Worm (Caenorhabditis elegans) whole organism, early embryonic: ENCODE measurements around the gene mig-15.

ENCODE experiments used
- B0310.2 ChIP-seq: sonication (generic microtip); optimal IDR thresholded peaks from 2 replicates; lab custom pipeline; 2016; ENCODE audit warnings: mild to moderate bottlenecking, missing genetic modification characterization, missing compliant biosample characterization
- F13C5.2 ChIP-seq: sonication (generic microtip); optimal IDR thresholded peaks from 2 replicates; lab custom pipeline; 2017; ENCODE audit warnings: mild to moderate bottlenecking, missing genetic modification characterization, inconsistent platforms, missing compliant biosample characterization
- aly-1 ChIP-seq: sonication (generic microtip); optimal IDR thresholded peaks from 2 replicates; lab custom pipeline; 2016; ENCODE audit warnings: missing genetic modification characterization, missing compliant biosample characterization
- ama-1 ChIP-seq: fragments of 150-350 bp; optimal IDR thresholded peaks from 2 replicates; lab custom pipeline; 2014
- ceh-13 ChIP-seq: fragments of 200-800 bp; sonication (Bioruptor generic); optimal IDR thresholded peaks from 2 replicates; lab custom pipeline; 2018; ENCODE audit warnings: mild to moderate bottlenecking, missing genetic modification characterization, missing compliant biosample characterization
- ceh-36 ChIP-seq: sonication (generic microtip); optimal IDR thresholded peaks from 2 replicates; lab custom pipeline; 2016; ENCODE audit warnings: missing genetic modification characterization, inconsistent platforms, missing compliant biosample characterization
- ets-7 ChIP-seq: sonication (generic microtip); optimal IDR thresholded peaks from 2 replicates; lab custom pipeline; 2016; ENCODE audit warnings: missing genotype, missing genetic modification characterization, missing compliant biosample characterization
- flt-1 ChIP-seq: fragments of 200-800 bp; sonication (Bioruptor generic); IDR thresholded peaks from 2 replicates; pipeline ENCODE4 v1.3.6; 2022; ENCODE audit warnings: missing genetic modification characterization, missing compliant biosample characterization
- hmbx-1 ChIP-seq: sonication (generic microtip); optimal IDR thresholded peaks from 2 replicates; lab custom pipeline; 2016; ENCODE audit warnings: mild to moderate bottlenecking, missing genetic modification characterization, missing compliant biosample characterization
- hmg-4 ChIP-seq: fragments of 200-800 bp; sonication (Bioruptor generic); optimal IDR thresholded peaks from 2 replicates; lab custom pipeline; 2018; ENCODE audit warnings: mild to moderate bottlenecking, missing genetic modification characterization, missing compliant biosample characterization
- hnd-1 ChIP-seq: sonication (generic microtip); optimal IDR thresholded peaks from 2 replicates; lab custom pipeline; 2016; ENCODE audit warnings: missing genetic modification characterization, missing compliant biosample characterization
- pes-1 ChIP-seq: fragments of 200-800 bp; sonication (Bioruptor generic); IDR thresholded peaks from 2 replicates; pipeline ENCODE4 v1.3.6; 2022; ENCODE audit warnings: missing genetic modification reagents, missing genetic modification characterization, missing compliant biosample characterization
- scrt-1 ChIP-seq: fragments of 200-800 bp; sonication (Bioruptor generic); IDR thresholded peaks from 2 replicates; pipeline ENCODE4 v1.3.6; 2022; ENCODE audit warnings: missing genetic modification characterization, missing compliant biosample characterization
- sea-1 ChIP-seq: fragments of 200-800 bp; sonication (Bioruptor generic); conservative IDR thresholded peaks from 2 replicates; pipeline ENCODE4 v1.3.6; 2022; ENCODE audit warnings: missing genetic modification characterization, missing compliant biosample characterization
- tbx-11 ChIP-seq: fragments of 200-800 bp; sonication (Bioruptor generic); IDR thresholded peaks from 2 replicates; pipeline ENCODE4 v1.3.6; 2022; ENCODE audit warnings: missing genetic modification characterization, missing compliant biosample characterization
- tbx-37 ChIP-seq: fragments of 200-800 bp; sonication (Bioruptor generic); conservative IDR thresholded peaks from 2 replicates; pipeline ENCODE4 v1.3.6; 2022; ENCODE audit warnings: missing genetic modification reagents, missing genetic modification characterization, missing compliant biosample characterization
- tra-4 ChIP-seq: sonication (generic microtip); optimal IDR thresholded peaks from 2 replicates; lab custom pipeline; 2017; ENCODE audit warnings: missing genetic modification characterization, missing compliant biosample characterization

mig-15 gene

DNA sequence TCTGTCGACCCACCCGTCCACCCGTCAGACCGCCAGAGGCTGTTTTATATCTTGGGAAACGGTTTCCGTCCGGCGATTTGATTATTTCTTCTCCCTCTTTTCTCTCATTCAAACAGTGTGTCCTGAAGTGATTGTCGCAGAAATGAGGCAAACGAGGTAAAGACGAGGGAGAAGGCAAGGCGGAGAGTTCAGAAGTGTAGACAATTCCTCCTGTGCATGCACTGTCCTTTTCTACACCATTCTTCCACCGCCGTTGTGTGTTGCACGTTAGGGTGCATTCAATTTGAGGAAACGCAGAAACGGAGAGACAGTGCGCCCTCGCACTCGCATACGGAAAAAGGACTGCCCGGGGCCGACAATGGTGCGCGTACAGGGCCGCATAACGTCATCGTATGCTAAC, 32.8 kb downstream of the mig-15 start:
- TF ChIP-seq hmg-4 (GFP tag; lab: Kevin White, UChicago) (peak; percentile 88), ets-7 (no peak), B0310.2 (peak; percentile 75), ceh-36 (no peak), tbx-11 (GFP tag; lab: Robert Waterston, UW) (0 out of 2 replicates have a peak, but pooled peaks have one; percentile 33), ceh-13 (GFP tag; lab: Kevin White, UChicago) (peak; percentile 32), aly-1 (peak; percentile 70)

DNA sequence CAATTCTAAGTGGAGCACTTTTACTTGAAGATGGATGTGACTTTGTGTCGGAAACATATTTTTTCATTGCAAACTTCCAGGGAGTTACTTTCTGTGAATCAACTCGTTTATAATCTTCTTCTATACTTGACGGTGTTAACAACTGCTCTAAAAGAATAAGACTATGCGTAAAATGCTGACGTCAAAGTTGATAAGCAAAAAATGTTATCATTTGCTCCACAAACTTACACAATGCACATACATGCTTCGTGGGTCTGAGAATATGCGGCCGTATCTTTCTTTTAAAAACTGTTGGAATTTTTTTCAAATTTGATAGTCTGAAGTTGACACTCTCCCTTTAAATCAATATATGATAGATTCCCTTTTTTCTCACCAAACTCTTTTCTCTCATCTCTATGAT, 33.3 kb downstream of the mig-15 start:
- TF ChIP-seq aly-1 (no peak), scrt-1 (GFP tag; lab: Robert Waterston, UW) (no peak), hmg-4 (GFP tag; lab: Kevin White, UChicago) (no peak), ets-7 (no peak), hmbx-1 (tag; lab: Kevin White, UChicago) (no peak), pes-1 (GFP tag; lab: Robert Waterston, UW) (no peak), hnd-1 (tag; lab: Kevin White, UChicago) (no peak), ceh-13 (GFP tag; lab: Kevin White, UChicago) (no peak), flt-1 (GFP tag; lab: Robert Waterston, UW) (no peak), ama-1 (lab: Kevin White, UChicago) (no peak), tra-4 (tag; lab: Kevin White, UChicago) (no peak), sea-1 (GFP tag; lab: Robert Waterston, UW) (no peak), tbx-11 (GFP tag; lab: Robert Waterston, UW) (no peak), B0310.2 (no peak), F13C5.2 (tag; lab: Kevin White, UChicago) (no peak), ceh-36 (no peak), tbx-37 (no peak)

DNA sequence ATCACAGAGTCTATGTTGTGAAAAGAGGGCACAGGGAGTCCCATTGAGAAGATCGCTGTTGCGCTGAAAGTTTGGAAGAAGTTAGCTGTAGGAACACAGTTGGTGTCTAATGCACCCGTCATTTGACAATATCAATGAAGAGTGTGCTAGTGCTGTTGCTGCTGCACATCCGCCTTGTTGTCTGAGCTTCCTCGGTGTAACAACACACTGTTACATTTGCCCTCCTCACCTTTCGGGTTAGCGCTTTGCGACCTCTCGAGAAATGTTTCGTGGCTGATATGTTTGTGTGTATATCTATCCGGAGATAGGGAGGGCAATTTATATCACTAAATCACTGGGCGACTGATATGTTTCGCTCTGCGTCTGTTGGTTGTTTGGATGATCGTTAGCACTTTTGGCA, 34.2 kb downstream of the mig-15 start:
- TF ChIP-seq hmg-4 (GFP tag; lab: Kevin White, UChicago) (peak; percentile 54), tra-4 (tag; lab: Kevin White, UChicago) (no peak)

DNA sequence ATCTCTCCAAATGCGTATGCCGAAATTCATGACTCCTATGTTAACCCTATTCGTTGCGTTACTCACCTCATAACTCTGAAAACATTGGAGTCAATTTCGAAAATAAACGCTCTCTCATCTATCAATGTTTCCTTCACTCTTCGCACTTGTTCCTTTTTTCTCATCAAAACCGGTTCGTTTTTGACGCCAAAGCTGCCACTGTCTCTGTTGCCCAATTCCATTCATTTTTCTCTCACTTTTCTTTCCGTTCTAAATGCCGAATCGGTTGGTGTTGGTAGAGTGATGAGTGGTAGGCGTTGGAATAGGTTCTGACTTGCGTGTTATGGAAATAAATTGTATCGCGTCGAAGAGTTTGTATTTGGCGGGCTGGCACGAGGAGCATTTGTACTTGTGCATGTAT, 35.1 kb downstream of the mig-15 start:
- TF ChIP-seq aly-1 (no peak), F13C5.2 (tag; lab: Kevin White, UChicago) (no peak), sea-1 (GFP tag; lab: Robert Waterston, UW) (no peak), ceh-36 (no peak)

DNA sequence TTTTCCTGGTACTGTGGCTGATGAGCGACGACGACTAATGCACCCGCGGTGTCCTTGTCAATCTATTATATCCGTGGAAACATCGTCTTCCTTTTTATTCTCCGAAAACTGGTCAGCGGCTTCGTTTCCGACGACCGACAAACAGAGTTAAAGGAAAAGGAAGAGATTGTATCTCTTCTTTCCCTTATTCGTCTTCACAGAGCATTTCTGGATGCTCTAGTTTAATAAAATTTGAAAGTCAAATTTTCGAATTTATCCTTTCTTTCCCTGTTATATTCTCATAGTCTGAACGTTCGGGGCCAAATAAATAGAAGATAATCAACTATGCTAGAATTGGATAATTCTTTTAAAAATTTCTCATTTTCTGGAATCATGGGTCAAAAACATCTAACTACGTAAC, 35.7 kb downstream of the mig-15 start:
- no peak for TF ChIP-seq F13C5.2 (tag; lab: Kevin White, UChicago)

DNA sequence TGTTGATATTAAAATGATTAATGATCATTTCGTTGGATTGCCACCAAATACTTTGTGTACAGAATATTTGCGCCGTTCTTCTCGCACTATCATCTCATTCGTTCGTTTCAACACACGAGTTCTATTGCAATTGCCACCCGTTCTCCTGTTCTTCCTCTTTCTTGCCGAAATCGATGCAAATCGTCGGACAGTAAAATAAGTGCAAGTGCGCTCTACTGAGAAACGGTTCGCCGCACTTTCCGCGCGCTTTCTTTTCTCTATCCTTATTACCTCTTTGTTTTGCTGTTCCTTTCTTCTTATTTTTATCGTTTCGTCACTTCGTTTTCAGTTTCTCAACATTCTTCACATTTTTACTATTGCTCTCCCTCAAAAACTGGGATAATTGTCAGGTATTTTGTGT, 37.3 kb downstream of the mig-15 start:
- TF ChIP-seq ets-7 (no peak), tbx-37 (no peak; the same call in 1 of the 2 replicates), B0310.2 (no peak), hmg-4 (GFP tag; lab: Kevin White, UChicago) (no peak), ama-1 (lab: Kevin White, UChicago) (no peak), hmbx-1 (tag; lab: Kevin White, UChicago) (no peak), tra-4 (tag; lab: Kevin White, UChicago) (no peak), pes-1 (GFP tag; lab: Robert Waterston, UW) (no peak), ceh-36 (no peak), flt-1 (GFP tag; lab: Robert Waterston, UW) (no peak), scrt-1 (GFP tag; lab: Robert Waterston, UW) (no peak), tbx-11 (GFP tag; lab: Robert Waterston, UW) (no peak), ceh-13 (GFP tag; lab: Kevin White, UChicago) (no peak), hnd-1 (tag; lab: Kevin White, UChicago) (no peak), F13C5.2 (tag; lab: Kevin White, UChicago) (no peak), sea-1 (GFP tag; lab: Robert Waterston, UW) (no peak), aly-1 (no peak)

DNA sequence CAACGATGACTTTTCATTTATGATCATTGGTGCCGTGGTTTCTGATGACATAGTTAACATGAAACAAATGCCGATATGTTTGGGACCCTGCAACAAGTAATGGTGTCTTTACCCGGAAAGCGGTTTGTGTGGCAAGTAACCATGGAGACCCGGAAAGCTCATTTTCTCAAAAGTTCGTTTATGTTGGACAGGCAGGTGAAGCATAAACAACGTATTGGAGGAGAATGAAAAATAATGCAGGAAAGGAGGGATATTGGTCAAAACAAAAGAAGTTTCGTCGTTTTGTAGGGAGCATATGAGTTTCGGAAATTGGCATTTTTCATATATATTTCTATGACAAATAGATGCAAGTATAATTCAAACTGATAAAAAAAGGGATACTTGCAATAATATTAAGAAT, 42.0 kb downstream of the mig-15 start, which contains the start of gene dyf-6:
dyf-6 (minus strand) TSS at position 101 of the 400 bp plus-strand sequence.
- no peak for TF ChIP-seq sea-1 (GFP tag; lab: Robert Waterston, UW)
- no peak for TF ChIP-seq B0310.2
- no peak for TF ChIP-seq hmg-4 (GFP tag; lab: Kevin White, UChicago)
- no peak for TF ChIP-seq tbx-37
- no peak for TF ChIP-seq tra-4 (tag; lab: Kevin White, UChicago)
- no peak for TF ChIP-seq hmbx-1 (tag; lab: Kevin White, UChicago)
- TF ChIP-seq scrt-1 (GFP tag; lab: Robert Waterston, UW), result no peak
- no peak for TF ChIP-seq hnd-1 (tag; lab: Kevin White, UChicago)
- no peak for TF ChIP-seq ceh-13 (GFP tag; lab: Kevin White, UChicago)
- no peak for TF ChIP-seq ama-1 (lab: Kevin White, UChicago)
- TF ChIP-seq pes-1 (GFP tag; lab: Robert Waterston, UW), result no peak
- no peak for TF ChIP-seq F13C5.2 (tag; lab: Kevin White, UChicago)
- TF ChIP-seq tbx-11 (GFP tag; lab: Robert Waterston, UW), result no peak

DNA sequence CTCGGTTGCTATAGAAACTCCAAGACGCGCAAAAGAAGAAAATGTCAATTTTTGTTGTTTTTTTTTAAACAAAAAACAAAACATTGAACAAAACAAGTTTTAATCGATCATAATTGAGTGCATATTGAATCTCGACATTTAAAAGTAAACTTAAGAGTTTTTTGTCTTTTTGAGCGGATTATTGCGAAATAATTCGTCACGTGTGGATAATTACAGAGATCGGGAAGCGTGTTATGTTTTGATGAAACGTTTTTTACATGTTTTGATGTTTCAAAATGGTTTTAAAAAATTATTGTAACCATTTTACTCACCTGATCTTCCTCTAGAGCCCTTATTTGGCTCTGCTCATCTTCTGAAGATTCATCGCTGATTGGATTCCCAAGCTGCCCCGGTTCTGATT, 42.5 kb downstream of the mig-15 start:
- TF ChIP-seq hmbx-1 (tag; lab: Kevin White, UChicago) (no peak), hmg-4 (GFP tag; lab: Kevin White, UChicago) (no peak), ceh-13 (GFP tag; lab: Kevin White, UChicago) (no peak), tbx-11 (GFP tag; lab: Robert Waterston, UW) (no peak), sea-1 (GFP tag; lab: Robert Waterston, UW) (no peak), ceh-36 (no peak), ets-7 (no peak), F13C5.2 (tag; lab: Kevin White, UChicago) (no peak), scrt-1 (GFP tag; lab: Robert Waterston, UW) (no peak), pes-1 (GFP tag; lab: Robert Waterston, UW) (no peak)
